Worm (Caenorhabditis elegans): ENCODE results near the gene ilkp-1.

Gene ilkp-1

DNA sequence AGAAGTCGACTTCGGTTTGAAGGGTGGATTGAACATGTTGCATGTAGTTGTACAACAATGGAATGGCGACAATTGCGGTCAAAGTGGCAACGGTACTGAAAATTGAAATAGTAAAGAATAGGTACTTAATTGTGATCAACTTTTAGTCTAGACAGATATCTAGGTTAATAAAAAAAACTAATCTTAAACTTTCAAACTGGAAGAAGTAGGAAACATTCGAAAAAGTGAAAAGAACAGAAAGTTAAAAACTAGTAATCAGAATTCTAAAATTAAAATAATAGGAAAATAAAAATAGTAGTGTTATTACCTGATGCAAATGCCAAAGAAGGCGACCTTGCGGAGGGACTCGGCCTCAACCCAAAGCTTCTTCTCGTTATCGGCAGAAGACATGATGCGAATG, 33.6 kb upstream of the ilkp-1 start:
- no peak for TF ChIP-seq nhr-21 (tag; optimal IDR thresholded peaks at IDR 0.05)
- TF ChIP-seq gmeb-1 (tag; optimal IDR thresholded peaks at IDR 0.05) = no peak
- TF ChIP-seq fos-1 (tag; optimal IDR thresholded peaks at IDR 0.05) = no peak

DNA sequence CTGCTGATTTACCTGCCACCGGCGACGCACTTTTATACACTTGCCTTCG, 33.4 kb upstream of the ilkp-1 start, which contains the start of gene ram-2:
Gene ram-2 (minus strand): TSS at position 47 of the 49 bp plus-strand sequence.
- TF ChIP-seq ama-1 (optimal IDR thresholded peaks at IDR 0.05) (no peak), skn-1 (tag; optimal IDR thresholded peaks at IDR 0.05) (no peak)

DNA sequence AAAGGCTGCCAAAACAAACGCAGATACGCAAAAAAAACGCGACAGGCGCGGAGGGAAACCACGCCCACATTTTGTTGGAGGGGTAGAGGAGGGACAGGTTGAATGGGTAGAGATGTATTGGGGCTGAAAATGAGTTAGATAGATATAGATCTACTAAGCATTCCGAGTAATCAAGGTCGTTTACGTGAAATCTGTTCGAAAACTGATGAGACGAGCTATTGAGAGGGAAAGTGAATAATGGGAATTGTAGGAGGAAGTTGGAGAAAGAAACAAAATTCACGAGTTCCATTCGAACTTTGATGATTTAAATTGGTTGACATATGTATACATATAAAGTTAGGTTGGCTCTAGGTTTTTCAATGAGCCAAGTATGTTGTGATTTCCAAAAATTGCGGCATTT, 33.2 kb upstream of the ilkp-1 start:
- TF ChIP-seq nhr-12 (tag; optimal IDR thresholded peaks at IDR 0.05) (no peak), lin-39 (tag; optimal IDR thresholded peaks at IDR 0.05) (no peak), ztf-1 (GFP tag; conservative IDR thresholded peaks at IDR 0.05) (no peak), C34F6.9 (tag; optimal IDR thresholded peaks at IDR 0.05) (no peak), nhr-23 (tag; optimal IDR thresholded peaks at IDR 0.05) (no peak), ama-1 (optimal IDR thresholded peaks at IDR 0.05) (no peak), nhr-25 (tag; optimal IDR thresholded peaks at IDR 0.05) (peak; percentile 52), peb-1 (tag; optimal IDR thresholded peaks at IDR 0.05) (no peak), ceh-16 (tag; optimal IDR thresholded peaks at IDR 0.05) (peak; percentile 85), crh-2 (tag; optimal IDR thresholded peaks at IDR 0.05) (no peak), unc-62 (GFP tag; optimal IDR thresholded peaks at IDR 0.05) (no peak), sma-9 (GFP tag; optimal IDR thresholded peaks at IDR 0.05) (peak; percentile 43), sma-9 (tag; optimal IDR thresholded peaks at IDR 0.05) (no peak), alr-1 (tag; optimal IDR thresholded peaks at IDR 0.05) (no peak), nhr-6 (tag; optimal IDR thresholded peaks at IDR 0.05) (no peak), blmp-1 (tag; optimal IDR thresholded peaks at IDR 0.05; ENCODE audit: insufficient read depth) (peak; percentile 63), mdl-1 (tag; optimal IDR thresholded peaks at IDR 0.05) (no peak), elt-3 (tag; optimal IDR thresholded peaks at IDR 0.05) (no peak)

DNA sequence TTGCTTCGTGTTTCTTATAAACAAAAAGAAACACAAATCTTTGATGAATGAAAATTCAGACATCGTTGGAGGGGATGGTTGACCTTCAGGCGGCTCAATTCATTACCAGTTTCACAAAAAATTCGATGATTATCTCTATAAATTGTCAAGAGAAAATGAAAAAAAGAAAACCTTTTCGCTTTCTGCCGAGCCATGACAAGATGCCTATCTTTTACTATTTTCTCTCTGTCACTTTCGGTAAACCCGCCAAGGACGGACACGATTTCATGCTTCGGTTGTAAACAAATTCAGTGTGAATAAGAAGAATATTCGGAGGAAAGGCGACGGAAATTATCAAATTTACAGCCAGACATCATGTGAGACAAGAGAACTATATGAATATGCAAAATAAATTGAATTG, 29.3 kb upstream of the ilkp-1 start:
- no peak for TF ChIP-seq mab-5 (tag; optimal IDR thresholded peaks at IDR 0.05)
- no peak for TF ChIP-seq sem-4 (tag; optimal IDR thresholded peaks at IDR 0.05)
- TF ChIP-seq lsy-2 (tag; optimal IDR thresholded peaks at IDR 0.05) = no peak
- TF ChIP-seq nhr-23 (tag; optimal IDR thresholded peaks at IDR 0.05) = no peak
- TF ChIP-seq sma-9 (GFP tag; optimal IDR thresholded peaks at IDR 0.05) = peak; percentile 37
- no peak for TF ChIP-seq sma-9 (tag; optimal IDR thresholded peaks at IDR 0.05)
- TF ChIP-seq nhr-11 (tag; optimal IDR thresholded peaks at IDR 0.05) = no peak
- TF ChIP-seq ceh-82 (tag; optimal IDR thresholded peaks at IDR 0.05) = no peak
- no peak for TF ChIP-seq mbf-1 (tag; optimal IDR thresholded peaks at IDR 0.05)
- TF ChIP-seq lin-11 (tag; optimal IDR thresholded peaks at IDR 0.05) = no peak
- no peak for TF ChIP-seq fos-1 (tag; optimal IDR thresholded peaks at IDR 0.05)
- peak; percentile 59 for TF ChIP-seq ceh-16 (tag; optimal IDR thresholded peaks at IDR 0.05)
- no peak for TF ChIP-seq alr-1 (tag; optimal IDR thresholded peaks at IDR 0.05)
- no peak for TF ChIP-seq ztf-4 (tag; optimal IDR thresholded peaks at IDR 0.05)
- TF ChIP-seq blmp-1 (tag; optimal IDR thresholded peaks at IDR 0.05; ENCODE audit: insufficient read depth) = peak; percentile 97
- TF ChIP-seq skn-1 (tag; optimal IDR thresholded peaks at IDR 0.05) = no peak
- TF ChIP-seq aly-2 (tag; optimal IDR thresholded peaks at IDR 0.05) = no peak
- TF ChIP-seq nhr-10 (tag; optimal IDR thresholded peaks at IDR 0.05) = no peak
- no peak for TF ChIP-seq ztf-11 (tag; optimal IDR thresholded peaks at IDR 0.05)
- TF ChIP-seq dmd-4 (tag; optimal IDR thresholded peaks at IDR 0.05) = no peak
- TF ChIP-seq unc-62 (GFP tag; optimal IDR thresholded peaks at IDR 0.05) = no peak
- TF ChIP-seq snpc-4 (tag; optimal IDR thresholded peaks at IDR 0.05) = no peak
- no peak for TF ChIP-seq C34F6.9 (tag; optimal IDR thresholded peaks at IDR 0.05)
- no peak for TF ChIP-seq nhr-6 (tag; optimal IDR thresholded peaks at IDR 0.05)
- no peak for TF ChIP-seq ama-1 (optimal IDR thresholded peaks at IDR 0.05)
- no peak for TF ChIP-seq nhr-129 (tag; optimal IDR thresholded peaks at IDR 0.05)
- no peak for TF ChIP-seq lin-13 (GFP tag; optimal IDR thresholded peaks at IDR 0.05)
- TF ChIP-seq lin-39 (tag; optimal IDR thresholded peaks at IDR 0.05) = no peak
- TF ChIP-seq sma-3 (GFP tag; optimal IDR thresholded peaks at IDR 0.05) = no peak
- no peak for TF ChIP-seq peb-1 (tag; optimal IDR thresholded peaks at IDR 0.05)
- TF ChIP-seq ztf-1 (GFP tag; conservative IDR thresholded peaks at IDR 0.05) = no peak
- TF ChIP-seq nhr-21 (tag; optimal IDR thresholded peaks at IDR 0.05) = no peak
- TF ChIP-seq nhr-25 (tag; optimal IDR thresholded peaks at IDR 0.05) = peak; percentile 66
- TF ChIP-seq elt-3 (tag; optimal IDR thresholded peaks at IDR 0.05) = no peak
- TF ChIP-seq elt-1 (tag; optimal IDR thresholded peaks at IDR 0.05) = no peak
